Worm (Caenorhabditis elegans): ENCODE data around the gene fmo-2.

Gene fmo-2

DNA sequence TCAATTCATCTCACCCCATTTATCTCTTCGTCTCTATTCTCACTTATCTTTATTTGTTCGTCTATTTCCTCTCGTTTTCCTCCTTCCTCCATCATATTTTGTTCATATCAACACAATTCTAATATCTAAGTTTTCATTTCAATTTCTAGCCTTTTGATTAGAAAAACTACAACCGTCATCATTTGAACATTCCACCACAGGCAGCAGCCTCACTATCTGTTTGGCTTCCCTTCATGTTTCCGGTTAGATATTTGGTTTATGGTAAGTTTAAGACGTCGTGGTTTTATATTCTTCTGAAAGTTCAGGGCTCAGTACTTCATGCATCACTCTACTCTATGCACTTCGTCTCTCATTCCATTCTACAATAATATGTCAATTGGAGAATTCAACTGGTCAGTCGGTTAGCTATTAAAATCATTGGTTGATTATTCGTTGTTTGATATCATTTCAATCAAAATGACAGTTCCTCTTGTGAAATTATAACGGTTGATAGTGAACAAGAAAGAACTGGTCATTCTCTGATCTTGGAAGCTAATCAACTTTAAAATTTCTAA is 25.5 kb upstream of the fmo-2 start, which contains the start of gene K08C7.1:
Gene K08C7.1 (plus strand): TSS at position 43 of the 554 bp plus-strand sequence.
- TF ChIP-seq pqm-1 (tag; optimal IDR thresholded peaks at IDR 0.05), result peak; percentile 32
- TF ChIP-seq ama-1 (optimal IDR thresholded peaks at IDR 0.05), result no peak
- TF ChIP-seq egl-27 (tag; optimal IDR thresholded peaks at IDR 0.05), result no peak
- TF ChIP-seq mml-1 (tag; optimal IDR thresholded peaks at IDR 0.05), result no peak
- no peak for TF ChIP-seq ztf-4 (tag; optimal IDR thresholded peaks at IDR 0.05)
- TF ChIP-seq elt-2 (tag; optimal IDR thresholded peaks at IDR 0.05), result peak; percentile 78
- TF ChIP-seq lin-15B (tag; optimal IDR thresholded peaks at IDR 0.05), result no peak
- TF ChIP-seq daf-12 (tag; optimal IDR thresholded peaks at IDR 0.05), result no peak

DNA sequence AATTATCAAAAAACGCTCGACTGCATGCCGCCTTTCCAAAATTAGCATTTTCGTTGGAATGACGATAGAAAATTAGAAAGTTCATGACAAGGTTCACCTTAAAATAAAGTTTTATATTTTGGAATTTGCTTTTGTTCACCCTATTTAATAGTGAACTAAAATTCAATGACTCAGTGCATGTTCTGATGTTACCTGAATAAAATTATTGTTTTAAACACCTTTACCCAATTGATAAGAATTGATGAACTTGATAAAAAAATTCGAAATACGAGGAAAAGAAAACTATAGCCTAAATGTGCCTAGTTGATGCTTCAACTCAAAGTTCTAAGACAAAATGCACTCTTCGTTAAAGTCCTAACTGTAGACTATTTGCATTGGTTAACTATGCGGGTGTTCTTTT is 21.3 kb upstream of the fmo-2 start:
- peak; percentile 51 for TF ChIP-seq pqm-1 (tag; optimal IDR thresholded peaks at IDR 0.05)
- TF ChIP-seq nhr-11 (tag; optimal IDR thresholded peaks at IDR 0.05), result no peak

DNA sequence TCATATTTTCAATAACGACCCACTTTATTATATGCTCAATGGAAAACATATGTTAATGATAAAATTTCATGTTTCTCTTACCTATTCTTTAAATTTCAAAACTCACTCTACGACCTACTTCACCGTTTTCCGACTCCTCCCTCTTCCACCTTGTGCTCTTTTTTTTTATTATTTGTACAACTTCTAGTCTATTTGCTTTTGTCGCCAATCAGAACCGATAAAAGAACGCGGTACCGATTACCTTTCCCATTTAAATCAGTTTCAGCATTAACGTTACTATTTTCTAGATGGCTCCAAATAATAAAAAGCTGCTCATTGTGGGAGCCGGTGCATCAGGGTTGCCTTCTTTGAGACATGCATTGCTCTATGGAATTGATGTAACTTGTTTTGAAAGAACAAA is 20.6 kb upstream of the fmo-2 start, which contains the start of gene fmo-1:
Gene fmo-1 (plus strand): TSS at position 98 of the 400 bp plus-strand sequence.
- TF ChIP-seq lsy-12 (tag; optimal IDR thresholded peaks at IDR 0.05), result no peak
- TF ChIP-seq pqm-1 (tag; optimal IDR thresholded peaks at IDR 0.05), result peak; percentile 66
- TF ChIP-seq elt-2 (tag; optimal IDR thresholded peaks at IDR 0.05), result peak; percentile 57

DNA sequence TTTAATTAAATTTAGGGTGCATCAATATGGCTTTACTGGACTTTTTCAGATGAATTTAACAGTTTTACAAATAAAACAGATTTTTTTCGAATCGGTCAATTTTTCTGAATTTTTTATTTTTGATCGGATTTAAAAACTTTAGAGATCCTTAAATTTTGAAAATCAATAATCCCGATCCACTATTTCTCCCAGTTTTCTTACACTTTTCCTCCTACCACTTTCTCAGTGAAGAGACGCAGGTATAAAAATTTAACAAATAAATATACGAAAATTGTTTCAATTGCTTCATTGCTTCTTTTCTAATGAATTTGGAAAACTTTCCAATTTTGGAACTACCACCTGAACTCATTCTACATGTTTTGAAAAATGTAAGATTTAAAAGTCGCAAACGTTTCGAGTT is 18.2 kb upstream of the fmo-2 start, which contains the start of gene K08C7.7:
Gene K08C7.7 (plus strand): TSS at position 301 of the 400 bp plus-strand sequence.
- TF ChIP-seq ceh-16 (tag; optimal IDR thresholded peaks at IDR 0.05) (no peak), elt-2 (tag; optimal IDR thresholded peaks at IDR 0.05) (no peak), eor-1 (tag; optimal IDR thresholded peaks at IDR 0.05) (no peak), lsy-12 (tag; optimal IDR thresholded peaks at IDR 0.05) (no peak), ztf-4 (tag; optimal IDR thresholded peaks at IDR 0.05) (no peak), nhr-11 (tag; optimal IDR thresholded peaks at IDR 0.05) (no peak)

DNA sequence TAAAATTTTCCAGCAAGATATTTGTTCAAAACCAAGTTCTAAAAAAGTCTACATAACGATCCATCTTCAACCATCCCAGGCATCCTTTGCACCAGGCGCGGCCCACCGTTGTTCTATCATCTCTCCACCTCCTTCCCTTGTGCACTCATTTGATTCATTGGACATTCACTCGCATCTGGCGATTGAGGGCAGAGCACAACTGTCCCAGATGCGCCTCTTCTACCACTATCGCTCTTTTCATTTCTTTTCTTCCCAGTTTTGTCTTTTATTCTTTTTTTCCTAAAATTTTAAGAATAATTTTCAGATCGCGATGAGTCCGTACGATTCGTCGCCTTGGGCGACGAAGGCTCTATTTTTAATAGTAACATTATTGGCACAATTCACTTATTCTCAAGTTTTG is 15.8 kb upstream of the fmo-2 start, which contains the start of gene epi-1:
Gene epi-1 (plus strand): TSS at position 301 of the 400 bp plus-strand sequence.
- TF ChIP-seq unc-62 (GFP tag; optimal IDR thresholded peaks at IDR 0.05), result no peak
- TF ChIP-seq nhr-23 (tag; optimal IDR thresholded peaks at IDR 0.05), result no peak

DNA sequence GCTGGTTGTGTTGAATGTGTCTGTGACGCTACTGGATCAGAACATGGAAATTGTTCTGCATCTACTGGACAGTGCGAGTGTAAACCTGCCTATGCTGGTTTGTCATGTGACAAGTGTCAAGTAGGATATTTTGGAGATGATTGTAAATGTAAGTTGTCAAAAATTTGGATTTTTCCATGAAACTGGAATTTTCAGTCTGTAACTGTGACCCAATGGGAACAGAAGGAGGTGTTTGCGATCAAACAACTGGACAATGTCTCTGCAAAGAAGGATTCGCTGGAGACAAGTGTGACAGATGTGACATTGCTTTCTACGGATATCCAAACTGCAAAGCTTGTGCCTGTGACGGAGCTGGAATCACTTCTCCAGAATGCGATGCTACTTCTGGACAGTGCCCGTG is 13.8 kb upstream of the fmo-2 start:
- TF ChIP-seq mdl-1 (tag; optimal IDR thresholded peaks at IDR 0.05) (no peak), ceh-16 (tag; optimal IDR thresholded peaks at IDR 0.05) (no peak)

DNA sequence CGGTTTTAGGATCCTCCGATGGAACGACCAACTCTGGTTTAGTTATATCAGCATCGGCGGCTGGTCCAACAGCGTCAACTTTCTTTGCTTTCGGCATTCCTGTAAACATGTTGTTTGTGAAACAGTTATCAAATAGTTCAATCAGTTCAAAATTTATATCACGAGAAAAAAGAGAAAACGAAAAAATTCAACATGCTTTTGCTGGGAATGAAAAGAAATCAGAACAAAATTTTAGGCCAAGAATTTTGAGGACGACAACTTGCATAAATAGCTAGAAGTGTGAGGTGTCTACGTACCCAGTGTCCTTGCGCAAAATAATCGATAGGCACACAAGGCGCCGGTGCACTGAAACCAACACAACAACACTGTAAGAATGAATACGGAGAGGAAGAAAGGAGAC is 1.9 kb upstream of the fmo-2 start, which contains the start of gene K08C7.4:
Gene K08C7.4 (minus strand): TSS at position 101 of the 400 bp plus-strand sequence.
- no peak for TF ChIP-seq nhr-25 (tag; optimal IDR thresholded peaks at IDR 0.05)
- no peak for TF ChIP-seq jun-1 (tag; optimal IDR thresholded peaks at IDR 0.05)
- no peak for TF ChIP-seq daf-12 (tag; optimal IDR thresholded peaks at IDR 0.05)
- TF ChIP-seq ztf-11 (tag; optimal IDR thresholded peaks at IDR 0.05), result no peak
- TF ChIP-seq ama-1 (optimal IDR thresholded peaks at IDR 0.05), result no peak
- TF ChIP-seq unc-39 (tag; optimal IDR thresholded peaks at IDR 0.05), result no peak
- no peak for TF ChIP-seq elt-3 (tag; optimal IDR thresholded peaks at IDR 0.05)
- no peak for TF ChIP-seq elt-1 (tag; optimal IDR thresholded peaks at IDR 0.05)
- TF ChIP-seq sea-2 (GFP tag; optimal IDR thresholded peaks at IDR 0.05), result no peak
- no peak for TF ChIP-seq nhr-76 (tag; optimal IDR thresholded peaks at IDR 0.05)
- no peak for TF ChIP-seq lin-15B (tag; optimal IDR thresholded peaks at IDR 0.05)
- no peak for TF ChIP-seq tbx-2 (tag; optimal IDR thresholded peaks at IDR 0.05)
- TF ChIP-seq nhr-43 (tag; optimal IDR thresholded peaks at IDR 0.05; ENCODE audit: poor library complexity, severe bottlenecking), result no peak
- TF ChIP-seq mdl-1 (tag; optimal IDR thresholded peaks at IDR 0.05), result no peak
- TF ChIP-seq eor-1 (tag; optimal IDR thresholded peaks at IDR 0.05), result no peak
- TF ChIP-seq hmg-11 (tag; optimal IDR thresholded peaks at IDR 0.05), result no peak

DNA sequence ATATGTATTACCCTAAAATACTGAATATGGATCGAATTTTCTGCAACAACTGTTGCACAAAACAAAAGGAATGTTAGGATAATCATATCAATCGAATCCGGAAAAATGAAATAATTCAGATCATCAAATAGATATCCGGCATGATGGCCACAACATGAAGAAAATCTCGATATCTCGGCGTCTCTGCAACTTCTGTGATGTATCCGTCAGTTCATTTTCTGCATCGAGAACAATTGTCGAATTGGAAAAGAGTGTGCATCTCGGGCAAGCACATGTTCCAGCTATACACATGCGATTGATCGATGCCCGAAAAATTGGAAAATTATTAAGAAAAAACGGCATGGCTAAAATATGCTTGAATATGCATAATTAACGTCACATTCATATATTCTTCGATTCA is 3.4 kb downstream of the fmo-2 start, which contains the start of the genes K08C7.6 and R102.1:
Gene K08C7.6 (minus strand): TSS at position 101 of the 400 bp plus-strand sequence.
Gene R102.1 (plus strand): TSS at position 291 of the 400 bp plus-strand sequence.
- no peak for TF ChIP-seq elt-2 (tag; optimal IDR thresholded peaks at IDR 0.05)
- no peak for TF ChIP-seq nhr-237 (tag; optimal IDR thresholded peaks at IDR 0.05)
- TF ChIP-seq R02D3.7 (tag; optimal IDR thresholded peaks at IDR 0.05), result no peak
- no peak for TF ChIP-seq fkh-2 (tag; optimal IDR thresholded peaks at IDR 0.05)
- TF ChIP-seq snpc-4 (tag; optimal IDR thresholded peaks at IDR 0.05), result no peak
- TF ChIP-seq ztf-4 (tag; optimal IDR thresholded peaks at IDR 0.05), result no peak
- no peak for TF ChIP-seq mdl-1 (tag; optimal IDR thresholded peaks at IDR 0.05)
- no peak for TF ChIP-seq lin-39 (tag; optimal IDR thresholded peaks at IDR 0.05)
- no peak for TF ChIP-seq lsy-12 (tag; optimal IDR thresholded peaks at IDR 0.05)
- no peak for TF ChIP-seq ceh-16 (tag; optimal IDR thresholded peaks at IDR 0.05)
- TF ChIP-seq elt-1 (tag; optimal IDR thresholded peaks at IDR 0.05), result no peak
- no peak for TF ChIP-seq daf-12 (tag; optimal IDR thresholded peaks at IDR 0.05)
- TF ChIP-seq nhr-77 (tag; optimal IDR thresholded peaks at IDR 0.05), result no peak
- no peak for TF ChIP-seq nhr-28 (tag; optimal IDR thresholded peaks at IDR 0.05)
- no peak for TF ChIP-seq skn-1 (tag; optimal IDR thresholded peaks at IDR 0.05)
- no peak for TF ChIP-seq ztf-11 (tag; optimal IDR thresholded peaks at IDR 0.05)
- no peak for TF ChIP-seq nhr-25 (tag; optimal IDR thresholded peaks at IDR 0.05)
- TF ChIP-seq ama-1 (optimal IDR thresholded peaks at IDR 0.05), result no peak
- TF ChIP-seq unc-62 (GFP tag; optimal IDR thresholded peaks at IDR 0.05), result no peak
- TF ChIP-seq mml-1 (tag; optimal IDR thresholded peaks at IDR 0.05), result no peak
